Worm (Caenorhabditis elegans) whole organism, midembryonic: Measurements from ENCODE around the gene C50A2.3.

ENCODE experiments used
- T22C8.4 ChIP-seq: fragments of 200-800 bp; sonication (Bioruptor generic); IDR thresholded peaks from 2 replicates; pipeline ENCODE4 v1.3.6; 2022; ENCODE audit warnings: missing genetic modification characterization, missing compliant biosample characterization
- flt-1 ChIP-seq: fragments of 200-800 bp; sonication (Bioruptor generic); IDR thresholded peaks from 2 replicates; pipeline ENCODE4 v1.3.6; 2022; ENCODE audit warnings: missing genetic modification characterization, missing compliant biosample characterization
- klf-2 ChIP-seq: fragments of 200-800 bp; sonication (Bioruptor generic); conservative IDR thresholded peaks from 2 replicates; pipeline ENCODE4 v1.3.6; 2022; ENCODE audit warnings: missing genetic modification reagents, missing genetic modification characterization, missing compliant biosample characterization
- med-1 ChIP-seq: sonication (generic microtip); optimal IDR thresholded peaks from 2 replicates; lab custom pipeline; 2017; ENCODE audit warnings: missing genetic modification characterization, mild to moderate bottlenecking, missing compliant biosample characterization, antibody characterized with exemption, missing genetic modification reagents; ENCODE audit not compliant: insufficient read depth
- ref-1 ChIP-seq: fragments of 200-800 bp; sonication (Bioruptor generic); conservative IDR thresholded peaks from 2 replicates; pipeline ENCODE4 v1.3.6; 2022; ENCODE audit warnings: missing genetic modification reagents, missing genetic modification characterization, missing compliant biosample characterization
- tab-1 ChIP-seq: fragments of 200-800 bp; sonication (Bioruptor generic); IDR thresholded peaks from 2 replicates; pipeline ENCODE4 v1.3.6; 2022; ENCODE audit warnings: missing genetic modification characterization, missing compliant biosample characterization

ce11 chrIV:1126490-1126889 lies 31.3 kb downstream of the C50A2.3 start, which contains the start of gene perm-2:
- no peak for TF ChIP-seq T22C8.4
- no peak for TF ChIP-seq flt-1 (GFP tag; lab: Robert Waterston, UW)
- TF ChIP-seq ref-1 (GFP tag; lab: Robert Waterston, UW): no peak
- TF ChIP-seq tab-1 (GFP tag; lab: Robert Waterston, UW): no peak
- TF ChIP-seq med-1: no peak
- no peak for TF ChIP-seq klf-2 (GFP tag; lab: Robert Waterston, UW)
